Fruit fly (Drosophila melanogaster): ENCODE measurements around the gene frj.

The frj gene

dm6 chr2L:6448334-6448703 lies 7.5 kb upstream of the frj start, which contains the start of gene Acox3:
Acox3 (minus strand) TSS chr2L:6448403.
- TF ChIP-seq Abd-B (GFP tag; optimal IDR thresholded peaks at IDR 0.05) = no peak
- TF ChIP-seq tai (GFP tag; optimal IDR thresholded peaks at IDR 0.05) = no peak
- no peak for TF ChIP-seq Sp1 (GFP tag; optimal IDR thresholded peaks at IDR 0.05)

- TF ChIP-seq Rel (GFP tag; optimal IDR thresholded peaks at IDR 0.05) (no peak), Rel (tag; optimal IDR thresholded peaks at IDR 0.05) (peak; percentile 47), CG32264 (GFP tag; optimal IDR thresholded peaks at IDR 0.05) (no peak)
Observed at dm6 chr2L:6449753-6450152, 6.1 kb upstream of the frj start.

dm6 chr2L:6455032-6455954 lies 559 bp upstream of the frj start, which contains the start of gene retm:
retm (minus strand) TSS chr2L:6455929.
- peak; percentile 37 for TF ChIP-seq fru (GFP tag; optimal IDR thresholded peaks at IDR 0.05)
- peak in 1 of 2 experiments; percentile 18 for TF ChIP-seq foxo (GFP tag; optimal IDR thresholded peaks at IDR 0.05)
- no peak for TF ChIP-seq dmrt93B (GFP tag; optimal IDR thresholded peaks at IDR 0.05)
- TF ChIP-seq N (GFP tag; optimal IDR thresholded peaks at IDR 0.05) = peak; percentile 76

dm6 chr2L:6457583-6457982 lies 1.7 kb downstream of the frj start:
- TF ChIP-seq Rel (GFP tag; optimal IDR thresholded peaks at IDR 0.05) = no peak
- peak; percentile 5 for TF ChIP-seq Rel (tag; optimal IDR thresholded peaks at IDR 0.05)
- TF ChIP-seq Hnf4 (GFP tag; optimal IDR thresholded peaks at IDR 0.05) = no peak

- TF ChIP-seq dl (GFP tag; optimal IDR thresholded peaks at IDR 0.05; ENCODE audit: insufficient read depth in 1 of 2, partially characterized antibody in 2 of 2) = no peak
- TF ChIP-seq tai (GFP tag; optimal IDR thresholded peaks at IDR 0.05) = no peak
- TF ChIP-seq usp (GFP tag; optimal IDR thresholded peaks at IDR 0.05) = no peak
- peak; percentile 17 for TF ChIP-seq woc (GFP tag; optimal IDR thresholded peaks at IDR 0.05)
- TF ChIP-seq sv (GFP tag; optimal IDR thresholded peaks at IDR 0.05) = no peak
- TF ChIP-seq h (GFP tag; optimal IDR thresholded peaks at IDR 0.05) = peak; percentile 88
- peak; percentile 71 for TF ChIP-seq br (GFP tag; optimal IDR thresholded peaks at IDR 0.05)
- peak; percentile 69 for TF ChIP-seq OdsH (GFP tag; optimal IDR thresholded peaks at IDR 0.05)
- TF ChIP-seq GATAd (GFP tag; optimal IDR thresholded peaks at IDR 0.05) = no peak
- no peak for TF ChIP-seq sage (GFP tag; optimal IDR thresholded peaks at IDR 0.05)
- no peak for TF ChIP-seq Jra (GFP tag; optimal IDR thresholded peaks at IDR 0.05)
- peak; percentile 20 for TF ChIP-seq psq (GFP tag; optimal IDR thresholded peaks at IDR 0.05)
- TF ChIP-seq lola (GFP tag; optimal IDR thresholded peaks at IDR 0.05) = no peak
- TF ChIP-seq Dif (GFP tag; optimal IDR thresholded peaks at IDR 0.05; ENCODE audit: partially characterized antibody) = no peak
- no peak for TF ChIP-seq Hr78 (GFP tag; optimal IDR thresholded peaks at IDR 0.05)
- TF ChIP-seq Sp1 (GFP tag; optimal IDR thresholded peaks at IDR 0.05) = peak; percentile 62
- peak; percentile 12 for TF ChIP-seq dmrt93B (GFP tag; optimal IDR thresholded peaks at IDR 0.05)
- no peak for TF ChIP-seq brk (GFP tag; optimal IDR thresholded peaks at IDR 0.05)
- peak; percentile 87 for TF ChIP-seq rgr (GFP tag; optimal IDR thresholded peaks at IDR 0.05)
- TF ChIP-seq CG9705 (GFP tag; optimal IDR thresholded peaks at IDR 0.05) = peak; percentile 17
- TF ChIP-seq HLH106 (tag; optimal IDR thresholded peaks at IDR 0.05) = peak; percentile 42
- no peak for TF ChIP-seq Rel (GFP tag; optimal IDR thresholded peaks at IDR 0.05)
- TF ChIP-seq Rel (tag; optimal IDR thresholded peaks at IDR 0.05) = peak; percentile 22
- peak; percentile 61 for TF ChIP-seq Hnf4 (GFP tag; optimal IDR thresholded peaks at IDR 0.05)
- TF ChIP-seq Mio (GFP tag; optimal IDR thresholded peaks at IDR 0.05) = no peak
- peak; percentile 97 for TF ChIP-seq Hr83 (GFP tag; optimal IDR thresholded peaks at IDR 0.05; ENCODE audit: poor library complexity, severe bottlenecking)
- TF ChIP-seq dsf (GFP tag; optimal IDR thresholded peaks at IDR 0.05; ENCODE audit: borderline replicate concordance) = no peak
- no peak for TF ChIP-seq Vsx2 (GFP tag; optimal IDR thresholded peaks at IDR 0.05; ENCODE audit: partially characterized antibody)
- no peak for TF ChIP-seq jim (GFP tag; optimal IDR thresholded peaks at IDR 0.05)
- TF ChIP-seq Myc (optimal IDR thresholded peaks at IDR 0.05) = no peak
- TF ChIP-seq Abd-B (GFP tag; optimal IDR thresholded peaks at IDR 0.05) = no peak
- TF ChIP-seq CrebA (GFP tag; optimal IDR thresholded peaks at IDR 0.05; ENCODE audit: borderline replicate concordance) = no peak
- TF ChIP-seq ey (GFP tag; optimal IDR thresholded peaks at IDR 0.05) = no peak
- no peak for TF ChIP-seq N (GFP tag; optimal IDR thresholded peaks at IDR 0.05)
- TF ChIP-seq fru (GFP tag; optimal IDR thresholded peaks at IDR 0.05) = peak; percentile 65
- no peak for TF ChIP-seq pan (optimal IDR thresholded peaks at IDR 0.05)
- TF ChIP-seq CG32264 (GFP tag; optimal IDR thresholded peaks at IDR 0.05) = peak; percentile 52
- TF ChIP-seq Dfd (GFP tag; optimal IDR thresholded peaks at IDR 0.05) = no peak
- TF ChIP-seq foxo (GFP tag; optimal IDR thresholded peaks at IDR 0.05) = peak in 1 of 2 experiments; percentile 67
Observed at dm6 chr2L:6461497-6461896, 5.6 kb downstream of the frj start.
